Worm (Caenorhabditis elegans) whole organism, L2 larva: Measurements from ENCODE around the gene wdr-60.

Experiments used
- C34F6.9 ChIP-seq: fragments of 150-350 bp; optimal IDR thresholded peaks from 2 replicates; lab custom pipeline; 2014; ENCODE audit warnings: missing biosample characterization, missing genetic modification characterization
- F13H6.1 ChIP-seq: sonication (generic microtip); optimal IDR thresholded peaks from 2 replicates; lab custom pipeline; 2016; ENCODE audit warnings: missing genetic modification characterization, missing compliant biosample characterization
- R02D3.7 ChIP-seq: fragments of 150-350 bp; optimal IDR thresholded peaks from 2 replicates; lab custom pipeline; 2014; ENCODE audit warnings: missing biosample characterization, missing genetic modification characterization
- Y55F3AM.14 ChIP-seq: fragments of 200-800 bp; sonication (Bioruptor generic); optimal IDR thresholded peaks from 2 replicates; lab custom pipeline; 2018; ENCODE audit warnings: mild to moderate bottlenecking, missing genetic modification characterization, missing compliant biosample characterization
- ZK546.5 ChIP-seq: sonication (generic microtip); optimal IDR thresholded peaks from 2 replicates; lab custom pipeline; 2017; ENCODE audit warnings: missing biosample characterization, missing genetic modification characterization
- alr-1 ChIP-seq: fragments of 150-350 bp; optimal IDR thresholded peaks from 2 replicates; lab custom pipeline; 2014; ENCODE audit warnings: missing biosample characterization, missing genetic modification characterization
- aly-2 ChIP-seq: fragments of 150-350 bp; optimal IDR thresholded peaks from 2 replicates; lab custom pipeline; 2014; ENCODE audit warnings: missing biosample characterization, missing genetic modification characterization
- ama-1 ChIP-seq: fragments of 150-350 bp; optimal IDR thresholded peaks from 2 replicates; lab custom pipeline; 2018; ENCODE audit warnings: inconsistent platforms
- blmp-1 ChIP-seq: sonication (generic microtip); optimal IDR thresholded peaks from 2 replicates; lab custom pipeline; 2017; ENCODE audit warnings: missing genetic modification characterization, mild to moderate bottlenecking, missing compliant biosample characterization, antibody characterized with exemption, moderate library complexity; ENCODE audit not compliant: insufficient read depth
- ceh-16 ChIP-seq: fragments of 150-350 bp; optimal IDR thresholded peaks from 2 replicates; lab custom pipeline; 2014; ENCODE audit warnings: missing biosample characterization, missing genetic modification characterization
- ceh-82 ChIP-seq: fragments of 150-350 bp; optimal IDR thresholded peaks from 2 replicates; lab custom pipeline; 2014; ENCODE audit warnings: missing biosample characterization, missing genetic modification characterization
- crh-2 ChIP-seq: sonication (generic microtip); optimal IDR thresholded peaks from 2 replicates; lab custom pipeline; 2017; ENCODE audit warnings: missing biosample characterization, missing genetic modification characterization
- dmd-4 ChIP-seq: sonication (generic microtip); optimal IDR thresholded peaks from 2 replicates; lab custom pipeline; 2017; ENCODE audit warnings: missing biosample characterization, missing genetic modification characterization
- elt-1 ChIP-seq: fragments of 150-350 bp; optimal IDR thresholded peaks from 2 replicates; lab custom pipeline; 2014; ENCODE audit warnings: missing biosample characterization, missing genetic modification characterization
- elt-3 ChIP-seq: sonication (generic microtip); optimal IDR thresholded peaks from 2 replicates; lab custom pipeline; 2017; ENCODE audit warnings: missing biosample characterization, missing genetic modification characterization
- fos-1 ChIP-seq: fragments of 150-350 bp; optimal IDR thresholded peaks from 2 replicates; lab custom pipeline; 2014; ENCODE audit warnings: missing biosample characterization, missing genetic modification characterization
- gmeb-1 ChIP-seq: fragments of 150-350 bp; optimal IDR thresholded peaks from 2 replicates; lab custom pipeline; 2014; ENCODE audit warnings: missing biosample characterization, missing genetic modification characterization
- lin-11 ChIP-seq: fragments of 150-350 bp; sonication (generic microtip); optimal IDR thresholded peaks from 2 replicates; lab custom pipeline; 2014; ENCODE audit warnings: missing biosample characterization, missing genetic modification characterization, inconsistent platforms, mixed read lengths
- lin-13 ChIP-seq: fragments of 150-350 bp; optimal IDR thresholded peaks from 2 replicates; lab custom pipeline; 2014; ENCODE audit warnings: missing biosample characterization, missing genetic modification reagents, missing genetic modification characterization
- lin-39 ChIP-seq: fragments of 150-350 bp; optimal IDR thresholded peaks from 2 replicates; lab custom pipeline; 2014; ENCODE audit warnings: missing biosample characterization, missing genetic modification reagents, missing genetic modification characterization
- lsy-2 ChIP-seq, 2 experiments: fragments of 150-350 bp in 1 of 2; sonication (generic microtip) in 1 of 2; optimal IDR thresholded peaks; 2 replicates each; lab custom pipeline; 2014 to 2017; ENCODE audit warnings: missing biosample characterization in 2 of 2, missing genetic modification characterization in 2 of 2
- mbf-1 ChIP-seq: sonication (generic microtip); optimal IDR thresholded peaks from 2 replicates; lab custom pipeline; 2017; ENCODE audit warnings: missing biosample characterization, missing genetic modification characterization
- mdl-1 ChIP-seq, 2 experiments: fragments of 150-350 bp in 1 of 2; sonication (generic microtip) in 1 of 2; optimal IDR thresholded peaks; 2 replicates each; lab custom pipeline; 2017; ENCODE audit warnings: missing biosample characterization in 2 of 2, missing genetic modification characterization in 2 of 2
- nhr-10 ChIP-seq: sonication (generic microtip); optimal IDR thresholded peaks from 2 replicates; lab custom pipeline; 2017; ENCODE audit warnings: missing biosample characterization, missing genetic modification characterization
- nhr-11 ChIP-seq: fragments of 150-350 bp; optimal IDR thresholded peaks from 2 replicates; lab custom pipeline; 2014; ENCODE audit warnings: missing biosample characterization, missing genetic modification characterization
- nhr-12 ChIP-seq: fragments of 150-350 bp; optimal IDR thresholded peaks from 2 replicates; lab custom pipeline; 2014; ENCODE audit warnings: missing biosample characterization, missing genetic modification characterization
- nhr-129 ChIP-seq: fragments of 150-350 bp; optimal IDR thresholded peaks from 2 replicates; lab custom pipeline; 2014; ENCODE audit warnings: missing biosample characterization, missing genetic modification characterization
- nhr-21 ChIP-seq: fragments of 150-350 bp; optimal IDR thresholded peaks from 2 replicates; lab custom pipeline; 2014; ENCODE audit warnings: missing biosample characterization, missing genetic modification characterization
- nhr-23 ChIP-seq: fragments of 150-350 bp; optimal IDR thresholded peaks from 2 replicates; lab custom pipeline; 2014; ENCODE audit warnings: missing biosample characterization, missing genetic modification reagents, missing genetic modification characterization
- nhr-237 ChIP-seq: fragments of 150-350 bp; optimal IDR thresholded peaks from 2 replicates; lab custom pipeline; 2014; ENCODE audit warnings: missing biosample characterization, missing genetic modification characterization
- nhr-25 ChIP-seq: fragments of 150-350 bp; sonication (generic microtip); optimal IDR thresholded peaks from 3 replicates; lab custom pipeline; 2014; ENCODE audit warnings: missing biosample characterization, missing genetic modification characterization
- nhr-6 ChIP-seq: fragments of 150-350 bp; optimal IDR thresholded peaks from 2 replicates; lab custom pipeline; 2014; ENCODE audit warnings: missing biosample characterization, missing genetic modification characterization
- nhr-77 ChIP-seq: fragments of 150-350 bp; optimal IDR thresholded peaks from 2 replicates; lab custom pipeline; 2014; ENCODE audit warnings: missing biosample characterization, missing genetic modification characterization
- sem-4 ChIP-seq: fragments of 150-350 bp; optimal IDR thresholded peaks from 2 replicates; lab custom pipeline; 2014; ENCODE audit warnings: missing biosample characterization, missing genetic modification reagents, missing genetic modification characterization
- skn-1 ChIP-seq: sonication (generic microtip); optimal IDR thresholded peaks from 2 replicates; lab custom pipeline; 2017; ENCODE audit warnings: missing biosample characterization, missing genetic modification characterization
- sma-9 ChIP-seq, 2 experiments: fragments of 150-350 bp in 1 of 2; sonication (generic microtip) in 1 of 2; optimal IDR thresholded peaks; 2 replicates each; lab custom pipeline; 2014 to 2016; ENCODE audit warnings: missing genetic modification characterization in 2 of 2, mild to moderate bottlenecking in 1 of 2, missing biosample characterization in 1 of 2, missing compliant biosample characterization in 1 of 2, missing genetic modification reagents in 1 of 2, moderate library complexity in 1 of 2
- snpc-4 ChIP-seq: fragments of 150-350 bp; optimal IDR thresholded peaks from 2 replicates; lab custom pipeline; 2014; ENCODE audit warnings: missing biosample characterization, missing genetic modification characterization
- unc-39 ChIP-seq: fragments of 150-350 bp; optimal IDR thresholded peaks from 2 replicates; lab custom pipeline; 2014; ENCODE audit warnings: missing biosample characterization, missing genetic modification characterization
- unc-55 ChIP-seq: fragments of 150-350 bp; sonication (generic microtip); optimal IDR thresholded peaks from 3 replicates; lab custom pipeline; 2014; ENCODE audit warnings: missing biosample characterization, missing genetic modification reagents, missing genetic modification characterization
- unc-62 ChIP-seq: fragments of 150-350 bp; optimal IDR thresholded peaks from 2 replicates; lab custom pipeline; 2014; ENCODE audit warnings: missing biosample characterization, missing genetic modification reagents, missing genetic modification characterization
- zag-1 ChIP-seq: fragments of 150-350 bp; optimal IDR thresholded peaks from 2 replicates; lab custom pipeline; 2014; ENCODE audit warnings: missing biosample characterization, missing genetic modification characterization
- ztf-1 ChIP-seq: fragments of 200-800 bp; sonication (Bioruptor generic); conservative IDR thresholded peaks from 2 replicates; pipeline ENCODE4 v1.3.6; 2022; ENCODE audit warnings: missing genetic modification characterization, missing compliant biosample characterization
- ztf-4 ChIP-seq: fragments of 150-350 bp; optimal IDR thresholded peaks from 2 replicates; lab custom pipeline; 2014; ENCODE audit warnings: missing biosample characterization, missing genetic modification characterization

wdr-60 gene

DNA sequence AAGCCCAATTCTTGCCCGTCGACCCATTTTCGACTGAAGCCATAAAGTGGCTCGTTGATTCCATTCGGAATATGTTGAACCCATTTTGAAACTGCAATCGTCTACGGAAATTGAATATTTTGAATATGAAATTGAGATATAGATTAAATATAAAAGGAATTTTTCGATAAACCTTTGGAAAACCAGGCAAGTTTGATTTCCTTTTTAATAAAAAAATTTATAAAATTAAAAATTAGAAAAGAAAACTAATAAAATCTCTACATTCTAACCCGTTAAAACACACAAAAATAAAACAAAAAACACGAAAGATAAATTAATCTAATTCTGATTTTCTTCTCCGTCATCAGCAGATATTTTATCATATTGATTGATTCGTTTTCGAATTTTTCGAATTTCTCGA, 19.9 kb downstream of the wdr-60 start, which contains the start of gene R144.12:
TSS of gene R144.12 (minus strand) at position 101 of the 400 bp plus-strand sequence.
- TF ChIP-seq zag-1 (tag; lab: Kevin White, UChicago) = no peak
- TF ChIP-seq alr-1 (tag; lab: Kevin White, UChicago) = no peak
- TF ChIP-seq nhr-6 (tag; lab: Kevin White, UChicago) = no peak
- no peak for TF ChIP-seq ztf-4 (tag; lab: Kevin White, UChicago)
- no peak for TF ChIP-seq Y55F3AM.14 (GFP tag; lab: Kevin White, UChicago)
- TF ChIP-seq nhr-25 (tag; lab: Kevin White, UChicago) = no peak
- no peak for TF ChIP-seq nhr-21 (tag; lab: Kevin White, UChicago)

ce11 chrIII:5008730-5009129, 21.7 kb downstream of the wdr-60 start, which contains the start of gene R144.11:
R144.11 (minus strand) TSS chrIII:5008830.
- TF ChIP-seq aly-2 (tag; lab: Kevin White, UChicago) = peak; percentile 2
- no peak for TF ChIP-seq elt-1 (tag; lab: Kevin White, UChicago)

DNA sequence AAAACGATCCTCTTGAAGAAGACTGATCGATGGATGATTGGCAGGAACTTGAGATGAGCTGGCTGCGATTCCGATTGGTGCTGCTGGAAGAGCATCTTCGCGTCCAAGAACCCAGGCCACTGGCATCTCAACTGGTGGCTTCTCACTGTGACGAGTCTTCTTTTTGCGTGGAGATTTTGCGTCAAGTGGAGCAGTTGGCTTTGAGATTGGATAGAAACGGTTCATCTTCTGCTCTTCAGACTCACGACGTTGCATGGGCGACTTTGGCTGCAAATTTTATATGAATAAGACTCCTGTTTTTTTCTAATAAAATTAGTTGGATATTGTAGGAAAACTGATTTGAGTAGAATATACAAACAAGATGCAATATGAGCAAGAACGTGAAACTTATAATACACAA, 23.7 kb downstream of the wdr-60 start:
- TF ChIP-seq ceh-16 (tag; lab: Kevin White, UChicago) (no peak), nhr-237 (tag; lab: Kevin White, UChicago) (no peak), aly-2 (tag; lab: Kevin White, UChicago) (no peak), mbf-1 (tag; lab: Kevin White, UChicago) (no peak), nhr-23 (no peak), unc-55 (GFP tag; lab: Kevin White, UChicago) (no peak), zag-1 (tag; lab: Kevin White, UChicago) (no peak), snpc-4 (tag; lab: Kevin White, UChicago) (no peak), dmd-4 (tag; lab: Kevin White, UChicago) (no peak)

ce11 chrIII:5012460-5012859, 25.5 kb downstream of the wdr-60 start:
- no peak for TF ChIP-seq F13H6.1 (tag; lab: Kevin White, UChicago)
- no peak for TF ChIP-seq dmd-4 (tag; lab: Kevin White, UChicago)

DNA sequence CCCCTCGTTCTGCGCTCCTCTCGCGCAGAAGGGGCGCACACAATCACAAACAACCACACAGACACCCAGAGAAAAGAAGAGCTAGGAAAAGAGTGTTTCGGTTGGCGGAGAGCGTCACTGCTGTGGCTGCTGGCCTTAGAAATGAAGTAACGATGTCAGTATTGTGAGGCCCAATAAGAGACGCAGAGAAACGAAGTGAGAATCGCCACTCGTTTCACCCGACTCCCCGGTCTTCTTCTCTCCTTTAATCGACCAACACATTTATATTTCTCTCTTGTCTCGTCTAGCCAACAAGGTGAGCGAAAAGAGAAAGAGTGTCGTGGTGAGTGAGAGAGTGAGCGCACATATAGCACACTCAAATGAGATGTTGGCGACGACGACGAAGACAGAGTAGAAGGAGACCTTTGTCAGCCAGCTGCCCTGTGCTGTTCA, 26.9 kb downstream of the wdr-60 start:
- peak; percentile 91 for TF ChIP-seq unc-55 (GFP tag; lab: Kevin White, UChicago)
- peak; percentile 80 for TF ChIP-seq ceh-16 (tag; lab: Kevin White, UChicago)
- no peak for TF ChIP-seq nhr-77
- TF ChIP-seq elt-3 (tag; lab: Kevin White, UChicago) = no peak
- peak; percentile 68 for TF ChIP-seq gmeb-1 (tag; lab: Kevin White, UChicago)
- TF ChIP-seq ama-1 (lab: Kevin White, UChicago) = no peak
- peak; percentile 17 for TF ChIP-seq blmp-1 (tag; lab: Kevin White, UChicago)
- TF ChIP-seq nhr-25 (tag; lab: Kevin White, UChicago) = peak; percentile 82
- peak; percentile 26 to 71 for TF ChIP-seq mdl-1 (tag; optimal IDR thresholded peaks at IDR 0.05; lab: Kevin White, UChicago)
- TF ChIP-seq zag-1 (tag; lab: Kevin White, UChicago) = peak; percentile 91
- TF ChIP-seq lin-39 (tag; lab: Kevin White, UChicago) = no peak
- peak; percentile 94 for TF ChIP-seq F13H6.1 (tag; lab: Kevin White, UChicago)
- TF ChIP-seq C34F6.9 (tag; lab: Kevin White, UChicago) = peak; percentile 97
- peak; percentile 77 for TF ChIP-seq nhr-6 (tag; lab: Kevin White, UChicago)
- no peak for TF ChIP-seq nhr-23
- TF ChIP-seq ceh-82 (tag; lab: Kevin White, UChicago) = peak; percentile 70
- TF ChIP-seq nhr-129 = peak; percentile 98
- peak; percentile 91 for TF ChIP-seq fos-1 (tag; lab: Kevin White, UChicago)
- no peak for TF ChIP-seq ztf-1 (GFP tag; lab: Robert Waterston, UW)
- TF ChIP-seq Y55F3AM.14 (GFP tag; lab: Kevin White, UChicago) = peak; percentile 74
- TF ChIP-seq lsy-2 (tag; optimal IDR thresholded peaks at IDR 0.05; lab: Kevin White, UChicago) = peak; percentile 69 to 90
- peak; percentile 68 for TF ChIP-seq nhr-21 (tag; lab: Kevin White, UChicago)
- peak; percentile 88 for TF ChIP-seq alr-1 (tag; lab: Kevin White, UChicago)
- peak; percentile 86 for TF ChIP-seq lin-13 (GFP tag; lab: Kevin White, UChicago)
- no peak for TF ChIP-seq unc-39 (tag; lab: Kevin White, UChicago)
- TF ChIP-seq sem-4 (tag; lab: Kevin White, UChicago) = peak; percentile 89
- no peak for TF ChIP-seq nhr-237 (tag; lab: Kevin White, UChicago)
- no peak for TF ChIP-seq ZK546.5
- TF ChIP-seq unc-62 (GFP tag; lab: Kevin White, UChicago) = no peak
- TF ChIP-seq lin-11 = peak; percentile 84
- TF ChIP-seq aly-2 (tag; lab: Kevin White, UChicago) = no peak
- TF ChIP-seq sma-9 (GFP tag; optimal IDR thresholded peaks at IDR 0.05; lab: Kevin White, UChicago) = peak; percentile 58
- no peak for TF ChIP-seq sma-9 (tag; optimal IDR thresholded peaks at IDR 0.05; lab: Kevin White, UChicago)
- TF ChIP-seq crh-2 (tag; lab: Kevin White, UChicago) = peak; percentile 95
- no peak for TF ChIP-seq R02D3.7 (tag; lab: Kevin White, UChicago)
- TF ChIP-seq nhr-11 = no peak
- peak; percentile 65 for TF ChIP-seq nhr-10 (tag; lab: Kevin White, UChicago)
- no peak for TF ChIP-seq elt-1 (tag; lab: Kevin White, UChicago)
- TF ChIP-seq nhr-12 = no peak
- TF ChIP-seq skn-1 (tag; lab: Kevin White, UChicago) = no peak
